Worm (Caenorhabditis elegans) whole organism, L4/young adult: ENCODE data around the gene mdt-9.

Experiments
- dao-5 ChIP-seq: sonication (generic microtip); optimal IDR thresholded peaks from 2 replicates; lab custom pipeline; 2016; ENCODE audit warnings: missing genotype, missing genetic modification characterization, moderate library complexity, missing compliant biosample characterization
- him-1 ChIP-seq: sonication (generic microtip); optimal IDR thresholded peaks from 2 replicates; lab custom pipeline; 2016; ENCODE audit warnings: missing genotype, missing genetic modification reagents, missing genetic modification characterization, missing compliant biosample characterization

ce11 chrIV:13390770-13391169 is 4.6 kb downstream of the mdt-9 start:
- TF ChIP-seq him-1 (no peak), dao-5 (tag; lab: Kevin White, UChicago) (no peak)
